Worm (Caenorhabditis elegans): ENCODE data around the gene snf-11.

DNA sequence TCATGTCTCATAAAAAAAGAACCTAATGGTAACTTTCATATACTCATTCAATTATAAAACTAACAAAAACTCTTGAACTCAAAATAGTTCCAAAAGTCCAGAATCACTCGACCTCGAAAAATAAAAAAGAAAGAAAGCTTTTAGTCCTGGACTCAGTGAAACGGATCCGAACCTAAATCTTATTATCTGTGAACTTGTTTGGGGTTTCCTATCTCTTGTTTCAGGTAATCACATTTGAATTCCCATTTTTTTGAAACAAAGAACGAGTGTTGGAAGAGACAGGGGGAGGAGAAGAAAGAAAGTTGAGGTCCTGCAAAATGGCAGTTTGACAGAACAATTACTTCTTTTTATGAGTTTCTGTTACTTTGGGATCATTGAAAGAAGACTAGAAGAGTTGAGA lies 46.0 kb upstream of the snf-11 start:
- TF ChIP-seq K12H6.12 (tag; optimal IDR thresholded peaks at IDR 0.05) = no peak
- no peak for TF ChIP-seq unc-62 (GFP tag; optimal IDR thresholded peaks at IDR 0.05)
- TF ChIP-seq aptf-2 (GFP tag; conservative IDR thresholded peaks at IDR 0.05) = no peak
- TF ChIP-seq xnd-1 (tag; optimal IDR thresholded peaks at IDR 0.05) = no peak
- no peak for TF ChIP-seq hmg-1.2 (GFP tag; IDR thresholded peaks at IDR 0.05)
- no peak for TF ChIP-seq lin-26 (GFP tag; IDR thresholded peaks at IDR 0.05)
- TF ChIP-seq snpc-4 (GFP tag; optimal IDR thresholded peaks at IDR 0.05) = no peak
- no peak for TF ChIP-seq snpc-4 (tag; optimal IDR thresholded peaks at IDR 0.05)
